Fruit fly (Drosophila melanogaster): ENCODE data around the gene CG8349.

dm6 chr2L:8232389-8232788 lies 16.7 kb downstream of the CG8349 start:
- TF ChIP-seq Pif1A (GFP tag; optimal IDR thresholded peaks at IDR 0.05) (peak; percentile 84), CG15710 (tag; optimal IDR thresholded peaks at IDR 0.05) (peak; percentile 91), D1 (tag; optimal IDR thresholded peaks at IDR 0.05) (peak; percentile 49), CG13204 (GFP tag; optimal IDR thresholded peaks at IDR 0.05) (peak; percentile 81), CG8159 (tag; optimal IDR thresholded peaks at IDR 0.05) (peak; percentile 89), gl (tag; optimal IDR thresholded peaks at IDR 0.05) (peak; percentile 89), CG10348 (GFP tag; IDR thresholded peaks at IDR 0.05) (no peak), CG14655 (GFP tag; optimal IDR thresholded peaks at IDR 0.05) (peak; percentile 89), rn (GFP tag; IDR thresholded peaks at IDR 0.05) (0 out of 2 replicates have a peak, but pooled peaks have one; percentile 26), EcR (GFP tag; optimal IDR thresholded peaks at IDR 0.05) (peak; percentile 20), CG12605 (GFP tag; IDR thresholded peaks at IDR 0.05) (peak; percentile 84)

Measured in whole organism, pupa.